Worm (Caenorhabditis elegans): ENCODE measurements around the gene C42D4.3.

The C42D4.3 gene

DNA sequence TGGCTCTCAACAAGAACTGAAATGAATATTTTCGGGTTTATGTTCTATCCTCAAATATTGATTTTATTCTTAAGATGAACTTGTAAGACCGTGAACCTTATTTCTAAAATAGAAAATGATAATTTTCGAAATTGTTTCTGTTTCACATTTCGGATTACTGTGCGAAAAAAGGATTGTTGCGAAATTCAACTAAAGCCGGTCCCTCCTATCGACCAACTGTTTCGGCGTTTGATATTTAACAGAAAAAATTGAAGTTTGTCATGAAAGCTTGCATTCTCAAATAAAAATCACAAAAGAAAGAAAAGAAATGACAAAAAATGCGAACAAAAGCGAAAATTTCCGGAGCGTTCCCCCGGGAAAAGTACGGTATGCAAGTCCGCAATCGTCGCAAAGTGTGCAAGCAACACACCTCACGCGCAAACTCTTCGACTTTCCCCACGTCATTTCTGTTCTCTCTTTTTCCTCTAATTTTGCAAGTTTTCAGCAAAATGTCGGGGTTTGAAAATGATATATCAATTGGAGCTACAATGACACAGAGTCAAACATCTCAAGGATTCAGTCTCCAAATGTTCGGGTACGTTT lies 29.9 kb upstream of the C42D4.3 start, which contains the start of gene C34D4.4 (continued):
- TF ChIP-seq hsf-1 (GFP tag; IDR thresholded peaks at IDR 0.05) (0 out of 2 replicates have a peak, but pooled peaks have one; percentile 55), ceh-91 (GFP tag; IDR thresholded peaks at IDR 0.05) (peak; percentile 52), tbp1 (GFP tag; optimal IDR thresholded peaks at IDR 0.05) (no peak), ekl-4 (GFP tag; IDR thresholded peaks at IDR 0.05) (no peak), rec-8 (tag; optimal IDR thresholded peaks at IDR 0.05) (no peak), pbrm-1 (GFP tag; IDR thresholded peaks at IDR 0.05) (0 out of 2 replicates have a peak, but pooled peaks have one; percentile 21), C06A6.2 (GFP tag; conservative IDR thresholded peaks at IDR 0.05) (no peak), madf-3 (GFP tag; IDR thresholded peaks at IDR 0.05) (no peak), D2030.7 (GFP tag; IDR thresholded peaks at IDR 0.05) (peak; percentile 14; the same call in 1 of the 2 replicates), hlh-26 (GFP tag; conservative IDR thresholded peaks at IDR 0.05) (no peak), nhr-27 (tag; optimal IDR thresholded peaks at IDR 0.05) (no peak), dox-1 (GFP tag; IDR thresholded peaks at IDR 0.05) (peak; percentile 43; the same call in 1 of the 2 replicates), F57A8.1 (GFP tag; optimal IDR thresholded peaks at IDR 0.05) (no peak), athp-1 (tag; optimal IDR thresholded peaks at IDR 0.05) (no peak), snpc-3.4 (tag; optimal IDR thresholded peaks at IDR 0.05) (no peak), K12H6.12 (tag; optimal IDR thresholded peaks at IDR 0.05) (peak; percentile 54), ztf-18 (tag; optimal IDR thresholded peaks at IDR 0.05) (no peak)

DNA sequence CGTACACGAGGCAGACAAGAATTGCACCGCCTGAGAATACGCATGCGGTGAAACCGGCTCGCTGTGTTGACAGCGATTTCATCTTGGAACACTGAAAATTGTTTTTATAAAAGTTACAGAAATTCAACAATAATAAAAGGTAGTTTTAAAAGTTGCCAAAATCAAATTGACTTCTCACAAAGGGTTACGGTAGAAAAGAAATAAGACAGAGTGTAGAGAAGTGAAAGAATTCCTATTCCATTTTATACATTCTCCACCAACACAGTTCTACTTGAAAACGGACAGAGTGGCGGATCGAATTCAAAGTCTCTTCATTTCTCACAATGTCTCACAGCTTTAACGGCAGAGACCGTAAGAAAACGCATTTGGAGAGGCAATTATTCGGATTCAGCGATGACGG lies 26.6 kb upstream of the C42D4.3 start, which contains the start of gene col-113:
TSS of gene col-113 (minus strand) at position 101 of the 400 bp plus-strand sequence.
- no peak for TF ChIP-seq unc-62 (GFP tag; optimal IDR thresholded peaks at IDR 0.05)
- TF ChIP-seq attf-6 (GFP tag; IDR thresholded peaks at IDR 0.05) = no peak
- TF ChIP-seq F23B12.7 (tag; optimal IDR thresholded peaks at IDR 0.05; ENCODE audit: insufficient read depth) = no peak
- no peak for TF ChIP-seq ztf-28 (GFP tag; IDR thresholded peaks at IDR 0.05)
- no peak for TF ChIP-seq ztf-18 (tag; optimal IDR thresholded peaks at IDR 0.05)
- TF ChIP-seq die-1 (tag; optimal IDR thresholded peaks at IDR 0.05) = no peak

DNA sequence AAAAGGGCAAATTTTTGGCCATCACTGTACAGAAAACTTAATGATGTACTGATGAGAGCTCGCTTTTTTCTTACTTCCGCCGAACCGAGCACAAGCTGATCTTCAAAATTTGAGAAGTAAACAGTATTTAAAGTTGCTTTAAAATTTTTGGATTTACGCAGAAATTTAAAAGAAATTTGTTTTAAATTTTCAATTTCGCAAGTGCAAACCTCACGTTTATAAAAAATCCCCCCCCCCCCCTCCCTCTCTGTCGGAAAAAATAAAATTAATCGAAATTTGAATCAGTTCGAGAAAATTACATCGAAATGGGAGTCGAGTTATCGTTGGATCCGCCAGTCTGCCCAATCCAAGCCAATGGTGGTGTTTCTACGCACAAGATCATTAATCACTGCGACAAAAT lies 25.7 kb upstream of the C42D4.3 start, which contains the start of gene C34D4.3:
TSS of gene C34D4.3 (plus strand) at position 301 of the 400 bp plus-strand sequence.
- no peak for TF ChIP-seq mes-4 (tag; optimal IDR thresholded peaks at IDR 0.05)
- no peak for TF ChIP-seq aptf-3 (GFP tag; IDR thresholded peaks at IDR 0.05)
- TF ChIP-seq let-526 (GFP tag; IDR thresholded peaks at IDR 0.05) = no peak
- TF ChIP-seq ztf-3 (GFP tag; optimal IDR thresholded peaks at IDR 0.05) = no peak
- TF ChIP-seq F10E7.11 (tag; optimal IDR thresholded peaks at IDR 0.05) = no peak
- TF ChIP-seq lsl-1 (GFP tag; optimal IDR thresholded peaks at IDR 0.05) = no peak
- no peak for TF ChIP-seq nfya-2 (GFP tag; IDR thresholded peaks at IDR 0.05)
- TF ChIP-seq ceh-58 (GFP tag; IDR thresholded peaks at IDR 0.05) = no peak
- no peak for TF ChIP-seq sdz-38 (tag; optimal IDR thresholded peaks at IDR 0.05)
- TF ChIP-seq lsy-27 (tag; optimal IDR thresholded peaks at IDR 0.05; ENCODE audit: borderline replicate concordance, insufficient read depth) = no peak
- no peak for TF ChIP-seq mcd-1 (GFP tag; IDR thresholded peaks at IDR 0.05)
- TF ChIP-seq zfh-2 (GFP tag; conservative IDR thresholded peaks at IDR 0.05) = no peak
- TF ChIP-seq bed-2 (GFP tag; IDR thresholded peaks at IDR 0.05) = no peak
- TF ChIP-seq sptf-2 (GFP tag; optimal IDR thresholded peaks at IDR 0.05) = no peak
- no peak for TF ChIP-seq cebp-2 (GFP tag; IDR thresholded peaks at IDR 0.05)
- TF ChIP-seq somi-1 (GFP tag; optimal IDR thresholded peaks at IDR 0.05) = no peak
- no peak for TF ChIP-seq ekl-4 (GFP tag; IDR thresholded peaks at IDR 0.05)
- no peak for TF ChIP-seq hmg-1.2 (GFP tag; IDR thresholded peaks at IDR 0.05)
- no peak for TF ChIP-seq F33H1.4 (GFP tag; IDR thresholded peaks at IDR 0.05)
- no peak for TF ChIP-seq unc-62 (GFP tag; optimal IDR thresholded peaks at IDR 0.05)
